Worm (Caenorhabditis elegans) whole organism, late embryonic: Measurements from ENCODE around the gene cdc-42.

Experiments used
- F13H6.1 ChIP-seq: sonication (generic microtip); optimal IDR thresholded peaks from 2 replicates; lab custom pipeline; 2016; ENCODE audit warnings: missing genetic modification characterization, missing compliant biosample characterization
- K09A11.1 ChIP-seq: sonication (generic microtip); optimal IDR thresholded peaks from 2 replicates; lab custom pipeline; 2017; ENCODE audit warnings: antibody characterized with exemption, mild to moderate bottlenecking, missing genetic modification characterization, missing compliant biosample characterization; ENCODE audit not compliant: insufficient read depth
- T23F11.4 ChIP-seq: fragments of 200-800 bp; sonication (Bioruptor generic); optimal IDR thresholded peaks from 2 replicates; lab custom pipeline; 2018; ENCODE audit warnings: mild to moderate bottlenecking, missing genetic modification characterization, missing compliant biosample characterization
- Y22D7AL.16 ChIP-seq: sonication (generic microtip); optimal IDR thresholded peaks from 2 replicates; lab custom pipeline; 2016; ENCODE audit warnings: missing genetic modification characterization, missing compliant biosample characterization
- ceh-14 ChIP-seq: sonication (generic microtip); optimal IDR thresholded peaks from 2 replicates; lab custom pipeline; 2016; ENCODE audit warnings: missing genotype, missing genetic modification characterization, missing compliant biosample characterization
- ceh-22 ChIP-seq: sonication (generic microtip); optimal IDR thresholded peaks from 2 replicates; lab custom pipeline; 2017; ENCODE audit warnings: missing biosample characterization, missing genetic modification characterization
- ceh-30 ChIP-seq: fragments of 150-350 bp; optimal IDR thresholded peaks from 2 replicates; lab custom pipeline; 2014; ENCODE audit warnings: missing biosample characterization, missing genetic modification characterization
- ceh-6 ChIP-seq: fragments of 200-800 bp; sonication (Bioruptor generic); optimal IDR thresholded peaks from 2 replicates; lab custom pipeline; 2018; ENCODE audit warnings: mild to moderate bottlenecking, missing genetic modification characterization, missing compliant biosample characterization
- ceh-9 ChIP-seq: sonication (generic microtip); optimal IDR thresholded peaks from 2 replicates; lab custom pipeline; 2016; ENCODE audit warnings: mild to moderate bottlenecking, missing genetic modification characterization, inconsistent platforms, missing compliant biosample characterization
- che-1 ChIP-seq: sonication (generic microtip); optimal IDR thresholded peaks from 2 replicates; lab custom pipeline; 2016; ENCODE audit warnings: mild to moderate bottlenecking, missing genetic modification characterization, missing compliant biosample characterization
- dmd-4 ChIP-seq: sonication (generic microtip); optimal IDR thresholded peaks from 2 replicates; lab custom pipeline; 2016; ENCODE audit warnings: borderline replicate concordance, missing genetic modification characterization, missing compliant biosample characterization
- elt-4 ChIP-seq: sonication (generic microtip); optimal IDR thresholded peaks from 2 replicates; lab custom pipeline; 2016; ENCODE audit warnings: missing genetic modification characterization, missing compliant biosample characterization
- fax-1 ChIP-seq: sonication (generic microtip); optimal IDR thresholded peaks from 2 replicates; lab custom pipeline; 2016; ENCODE audit warnings: missing genotype, missing genetic modification characterization, missing compliant biosample characterization
- fkh-10 ChIP-seq: fragments of 150-350 bp; optimal IDR thresholded peaks from 2 replicates; lab custom pipeline; 2014; ENCODE audit warnings: missing biosample characterization, missing genetic modification reagents, missing genetic modification characterization
- hlh-13 ChIP-seq: fragments of 200-800 bp; sonication (Bioruptor generic); optimal IDR thresholded peaks from 2 replicates; lab custom pipeline; 2018; ENCODE audit warnings: mild to moderate bottlenecking, missing genetic modification characterization, missing compliant biosample characterization
- hlh-15 ChIP-seq: sonication (generic microtip); optimal IDR thresholded peaks from 2 replicates; lab custom pipeline; 2016; ENCODE audit warnings: missing genetic modification characterization, missing compliant biosample characterization
- hlh-8 ChIP-seq: sonication (generic microtip); optimal IDR thresholded peaks from 2 replicates; lab custom pipeline; 2016; ENCODE audit warnings: missing genotype, missing genetic modification characterization, missing compliant biosample characterization
- lim-6 ChIP-seq: sonication (generic microtip); optimal IDR thresholded peaks from 2 replicates; lab custom pipeline; 2016; ENCODE audit warnings: missing genetic modification characterization, missing compliant biosample characterization
- madf-2 ChIP-seq: sonication (generic microtip); optimal IDR thresholded peaks from 2 replicates; lab custom pipeline; 2017; ENCODE audit warnings: missing genetic modification characterization, missing compliant biosample characterization
- nhr-11 ChIP-seq: fragments of 150-350 bp; optimal IDR thresholded peaks from 2 replicates; lab custom pipeline; 2014; ENCODE audit warnings: missing biosample characterization, missing genetic modification characterization
- pax-1 ChIP-seq: fragments of 150-350 bp; optimal IDR thresholded peaks from 2 replicates; lab custom pipeline; 2014; ENCODE audit warnings: missing biosample characterization, missing genetic modification characterization
- pha-4 ChIP-seq: fragments of 150-350 bp; optimal IDR thresholded peaks from 2 replicates; lab custom pipeline; 2018; ENCODE audit warnings: missing biosample characterization, missing genetic modification reagents, missing genetic modification characterization
- rnt-1 ChIP-seq: sonication (generic microtip); optimal IDR thresholded peaks from 2 replicates; lab custom pipeline; 2016; ENCODE audit warnings: missing genetic modification characterization, missing compliant biosample characterization
- sox-2 ChIP-seq: fragments of 200-800 bp; sonication (Bioruptor generic); IDR thresholded peaks from 2 replicates; pipeline ENCODE4 v1.3.6; 2022; ENCODE audit warnings: missing genetic modification reagents, missing genetic modification characterization, missing compliant biosample characterization
- sox-4 ChIP-seq: sonication (generic microtip); optimal IDR thresholded peaks from 2 replicates; lab custom pipeline; 2017; ENCODE audit warnings: mild to moderate bottlenecking, missing genetic modification characterization, inconsistent platforms, missing compliant biosample characterization
- syd-9 ChIP-seq: sonication (generic microtip); optimal IDR thresholded peaks from 2 replicates; lab custom pipeline; 2016; ENCODE audit warnings: mild to moderate bottlenecking, missing genetic modification characterization, moderate library complexity, missing compliant biosample characterization
- tbx-2 ChIP-seq: sonication (generic microtip); optimal IDR thresholded peaks from 2 replicates; lab custom pipeline; 2016; ENCODE audit warnings: missing genetic modification characterization, missing compliant biosample characterization
- ttx-3 ChIP-seq: sonication (generic microtip); optimal IDR thresholded peaks from 2 replicates; lab custom pipeline; 2016; ENCODE audit warnings: missing genetic modification reagents, missing genetic modification characterization, missing compliant biosample characterization
- unc-42 ChIP-seq: sonication (generic microtip); optimal IDR thresholded peaks from 2 replicates; lab custom pipeline; 2016; ENCODE audit warnings: missing genotype, missing genetic modification characterization, missing compliant biosample characterization
- unc-55 ChIP-seq: sonication (generic microtip); optimal IDR thresholded peaks from 2 replicates; lab custom pipeline; 2017; ENCODE audit warnings: missing biosample characterization, missing genetic modification reagents, missing genetic modification characterization
- unc-86 ChIP-seq: sonication (generic microtip); optimal IDR thresholded peaks from 2 replicates; lab custom pipeline; 2016; ENCODE audit warnings: missing genetic modification characterization, missing compliant biosample characterization

Gene cdc-42

DNA sequence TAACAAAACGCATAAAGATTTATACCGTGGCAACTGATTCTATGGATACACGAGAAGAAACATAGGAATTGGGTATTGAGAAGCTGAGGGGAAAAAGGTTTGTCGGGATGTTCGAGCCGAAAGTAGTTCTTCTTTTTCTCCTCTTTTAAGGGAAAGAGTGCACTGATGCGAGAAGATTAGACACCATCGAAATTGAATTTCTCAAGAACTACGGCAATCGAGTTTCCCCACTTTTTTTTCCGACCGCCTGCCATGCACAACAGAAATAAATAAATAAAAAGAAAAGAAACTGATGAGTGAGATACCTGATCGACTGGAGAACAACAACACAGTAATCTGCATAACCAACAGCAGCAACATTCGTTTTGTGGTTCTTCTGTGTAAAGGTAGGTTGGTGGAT, 22.0 kb upstream of the cdc-42 start:
- TF ChIP-seq ttx-3 (no peak), unc-42 (tag; lab: Kevin White, UChicago) (peak; percentile 84)
- TF ChIP-seq, all 69 proteins: peak for 1

DNA sequence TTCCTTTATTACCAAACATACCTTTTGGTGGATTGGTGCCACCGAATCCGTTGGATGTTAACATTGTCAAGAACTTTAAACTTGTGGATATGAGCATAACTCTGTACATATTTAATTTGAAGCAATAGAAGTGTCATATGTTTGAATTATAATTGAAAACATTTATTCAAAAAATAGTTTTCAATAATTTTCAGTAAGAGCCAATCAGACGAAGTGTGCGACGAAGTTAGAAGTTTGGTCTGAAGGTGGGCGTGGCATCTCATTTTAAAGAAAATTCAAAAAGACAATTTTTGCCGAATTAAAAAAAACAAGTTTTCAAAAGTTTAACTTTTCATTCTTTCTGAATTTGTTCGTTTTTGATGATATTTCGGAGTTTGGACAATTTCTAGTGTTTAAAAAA, 21.4 kb upstream of the cdc-42 start, which contains the start of gene syd-1:
Gene syd-1, minus strand, starts transcription at position 101 of the 400 bp plus-strand sequence.
- TF ChIP-seq fkh-10 (GFP tag; lab: Kevin White, UChicago) (no peak), sox-2 (GFP tag; lab: Robert Waterston, UW) (no peak), ceh-22 (no peak), syd-9 (tag; lab: Kevin White, UChicago) (no peak), pax-1 (tag; lab: Kevin White, UChicago) (no peak), dmd-4 (tag; lab: Kevin White, UChicago) (no peak), ceh-6 (GFP tag; lab: Kevin White, UChicago) (no peak), pha-4 (tag; lab: Kevin White, UChicago) (no peak)

DNA sequence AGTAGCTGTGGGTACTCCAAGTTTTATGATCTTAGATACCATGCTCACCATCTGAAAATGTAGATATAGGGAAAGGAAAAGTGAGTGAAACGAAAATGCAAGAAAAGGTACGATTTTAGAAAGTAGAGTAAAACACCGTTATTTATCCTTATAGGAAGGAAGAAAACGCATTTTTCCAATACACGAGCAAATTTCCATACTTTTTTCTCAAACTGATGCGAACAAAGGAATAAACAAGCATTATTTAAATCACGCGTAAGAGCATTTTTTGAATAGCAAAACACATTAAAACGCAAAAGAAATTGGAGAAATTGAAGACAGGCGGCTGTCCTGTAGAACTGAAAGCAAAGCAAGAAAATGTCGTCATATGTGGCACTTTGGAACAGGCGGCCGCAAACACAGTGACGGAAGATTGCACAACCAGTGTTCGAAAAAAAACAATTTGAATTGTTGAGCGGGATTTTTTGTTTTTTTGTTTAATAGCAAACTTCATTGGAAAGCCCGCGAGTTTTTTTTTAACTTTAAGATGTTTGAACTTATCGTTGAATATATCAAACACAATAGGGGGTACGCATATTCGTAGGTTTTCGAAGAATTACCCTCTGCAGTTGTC, 17.4 kb upstream of the cdc-42 start, which contains the start of gene pgam-5:
Gene pgam-5, minus strand, starts transcription at position 51 of the 613 bp plus-strand sequence.
- TF ChIP-seq che-1 (tag; lab: Kevin White, UChicago): no peak

DNA sequence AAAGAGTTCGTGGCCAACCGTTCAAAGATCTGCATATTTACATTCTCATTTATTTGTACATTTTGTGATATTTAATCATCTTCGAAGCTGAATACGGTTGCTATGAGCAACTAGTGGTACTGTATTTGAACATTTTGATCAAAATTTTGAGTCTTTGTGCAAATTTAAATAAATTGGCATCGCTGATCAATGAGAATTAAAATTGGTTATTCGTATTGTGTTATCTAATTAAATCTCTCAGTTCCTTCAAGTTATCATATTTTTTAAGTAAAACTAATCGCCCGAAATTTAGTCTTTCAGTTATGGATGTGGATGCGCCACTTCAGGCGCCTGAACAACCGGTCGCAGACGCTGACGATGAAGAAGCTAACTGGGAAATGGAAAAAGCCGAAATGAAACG, 16.9 kb upstream of the cdc-42 start, which contains the start of gene npp-21:
Gene npp-21, plus strand, starts transcription at position 301 of the 400 bp plus-strand sequence.
- TF ChIP-seq lim-6 (tag; lab: Kevin White, UChicago) (no peak), ceh-9 (tag; lab: Kevin White, UChicago) (no peak), syd-9 (tag; lab: Kevin White, UChicago) (no peak), hlh-15 (no peak), sox-2 (GFP tag; lab: Robert Waterston, UW) (no peak), unc-86 (tag; lab: Kevin White, UChicago) (no peak), rnt-1 (tag; lab: Kevin White, UChicago) (no peak), pha-4 (tag; lab: Kevin White, UChicago) (no peak), tbx-2 (no peak)

DNA sequence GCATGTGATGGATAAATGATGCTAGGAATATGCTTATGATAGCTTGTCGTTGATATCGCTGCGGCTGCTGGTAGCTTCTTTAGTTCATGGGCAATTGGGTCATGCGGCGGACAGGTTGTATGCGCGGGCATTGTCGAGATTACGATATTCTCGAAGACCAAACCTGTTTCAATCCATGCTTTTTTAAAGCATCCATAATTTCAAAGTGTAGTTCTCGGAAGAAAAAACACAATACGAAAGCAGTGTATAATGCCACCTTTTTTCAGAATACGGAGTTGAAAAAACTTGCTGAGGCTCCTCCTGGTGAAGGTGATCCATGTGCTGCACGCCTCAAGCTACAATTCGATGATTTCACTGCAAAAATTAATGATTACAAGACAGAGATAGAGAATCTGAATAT, 10.9 kb upstream of the cdc-42 start, which contains the start of gene osm-8:
Gene osm-8, minus strand, starts transcription at position 101 of the 400 bp plus-strand sequence.
- TF ChIP-seq unc-55 (GFP tag; lab: Kevin White, UChicago): no peak
- no peak for TF ChIP-seq madf-2
- no peak for TF ChIP-seq ceh-14 (tag; lab: Kevin White, UChicago)

DNA sequence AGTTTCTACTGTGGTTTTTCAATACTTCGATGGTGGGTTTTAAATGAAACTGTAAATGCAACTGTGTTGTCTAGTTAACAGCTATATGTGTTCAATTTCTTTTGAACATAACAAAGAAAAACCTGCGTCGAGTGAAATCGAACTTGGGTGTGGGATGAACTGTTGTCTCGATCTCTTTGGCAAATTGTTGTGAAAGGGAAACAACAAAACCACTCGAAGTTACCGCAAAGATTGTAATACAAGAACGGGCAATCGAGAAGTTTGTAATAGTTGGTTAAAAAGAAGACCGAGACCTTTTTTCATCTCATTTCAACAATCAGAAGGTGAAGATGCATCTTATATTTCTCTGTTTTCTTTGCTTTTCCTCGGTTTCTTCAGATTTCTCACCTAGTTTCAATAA, 8.3 kb upstream of the cdc-42 start, which contains the start of gene lips-17:
Gene lips-17, plus strand, starts transcription at position 301 of the 400 bp plus-strand sequence.
- TF ChIP-seq fax-1 (tag; lab: Kevin White, UChicago) (no peak), K09A11.1 (no peak), elt-4 (no peak), sox-4 (tag; lab: Kevin White, UChicago) (no peak), hlh-8 (tag; lab: Kevin White, UChicago) (no peak), ceh-6 (GFP tag; lab: Kevin White, UChicago) (no peak), F13H6.1 (tag; lab: Kevin White, UChicago) (no peak), unc-86 (tag; lab: Kevin White, UChicago) (no peak), nhr-11 (tag; lab: Kevin White, UChicago) (no peak), Y22D7AL.16 (tag; lab: Kevin White, UChicago) (no peak), hlh-13 (GFP tag; lab: Kevin White, UChicago) (no peak), ceh-30 (no peak), T23F11.4 (GFP tag; lab: Kevin White, UChicago) (no peak)
